Fruit fly (Drosophila melanogaster) whole organism, embryonic: Measurements from ENCODE around the gene CG43814.

Experiments used
- Adf1 ChIP-seq: fragments of 200-800 bp; sonication (Bioruptor generic); IDR thresholded peaks from 2 replicates; pipeline ENCODE4 v1.3.6; 2022; ENCODE audit warnings: missing biosample characterization, missing genetic modification characterization
- Atf-2 ChIP-seq: fragments of 200-800 bp; sonication (Bioruptor generic); optimal IDR thresholded peaks from 2 replicates; lab custom pipeline; 2016; ENCODE audit warnings: missing biosample characterization, missing genetic modification characterization
- CG10147 ChIP-seq: fragments of 200-800 bp; sonication (Bioruptor generic); optimal IDR thresholded peaks from 2 replicates; lab custom pipeline; 2019; ENCODE audit warnings: missing biosample characterization, mild to moderate bottlenecking, missing genetic modification characterization, moderate library complexity
- CG10267 ChIP-seq: fragments of 200-800 bp; sonication (Bioruptor generic); optimal IDR thresholded peaks from 2 replicates; lab custom pipeline; 2018; ENCODE audit warnings: missing biosample characterization, mild to moderate bottlenecking, missing genetic modification characterization, moderate library complexity
- CG10431 ChIP-seq: fragments of 200-800 bp; sonication (Bioruptor generic); optimal IDR thresholded peaks from 3 replicates; lab custom pipeline; 2018; ENCODE audit warnings: missing biosample characterization, mild to moderate bottlenecking, missing genetic modification characterization
- CG11093 ChIP-seq: fragments of 200-800 bp; sonication (Bioruptor generic); IDR thresholded peaks from 3 replicates; pipeline ENCODE4 v1.3.6; 2022; ENCODE audit warnings: missing biosample characterization, missing genetic modification characterization
- CG11398 ChIP-seq: fragments of 200-800 bp; sonication (Bioruptor generic); optimal IDR thresholded peaks from 2 replicates; lab custom pipeline; 2016; ENCODE audit warnings: missing biosample characterization, missing genetic modification characterization
- CG1233 ChIP-seq: fragments of 200-800 bp; sonication (Bioruptor generic); optimal IDR thresholded peaks from 4 replicates; lab custom pipeline; 2018; ENCODE audit warnings: missing biosample characterization, mild to moderate bottlenecking, missing genetic modification characterization
- CG13296 ChIP-seq: fragments of 200-800 bp; sonication (Bioruptor generic); optimal IDR thresholded peaks from 3 replicates; lab custom pipeline; 2018; ENCODE audit warnings: missing biosample characterization, mild to moderate bottlenecking, missing genetic modification characterization
- CG13775 ChIP-seq: fragments of 200-800 bp; sonication (Bioruptor generic); optimal IDR thresholded peaks from 3 replicates; lab custom pipeline; 2017; ENCODE audit warnings: missing biosample characterization, mild to moderate bottlenecking, missing genetic modification characterization
- CG14050 ChIP-seq: fragments of 200-800 bp; sonication (Bioruptor generic); IDR thresholded peaks from 3 replicates; pipeline ENCODE4 v1.3.6; 2022; ENCODE audit warnings: missing biosample characterization, missing genetic modification characterization
- CG17361 ChIP-seq: fragments of 200-800 bp; sonication (Bioruptor generic); IDR thresholded peaks from 3 replicates; pipeline ENCODE4 v1.3.6; 2022; ENCODE audit warnings: missing biosample characterization, missing genetic modification characterization
- CG17912 ChIP-seq: fragments of 200-800 bp; sonication (Bioruptor generic); optimal IDR thresholded peaks from 2 replicates; lab custom pipeline; 2018; ENCODE audit warnings: missing biosample characterization, mild to moderate bottlenecking, missing genetic modification characterization
- CG34422 ChIP-seq: fragments of 200-800 bp; sonication (Bioruptor generic); IDR thresholded peaks from 3 replicates; pipeline ENCODE4 v1.3.6; 2022; ENCODE audit warnings: missing biosample characterization, missing genetic modification characterization
- CG7556 ChIP-seq: fragments of 200-800 bp; sonication (Bioruptor generic); optimal IDR thresholded peaks from 2 replicates; lab custom pipeline; 2017; ENCODE audit warnings: missing biosample characterization, mild to moderate bottlenecking, missing genetic modification characterization
- CG7928 ChIP-seq: fragments of 200-800 bp; sonication (Bioruptor generic); optimal IDR thresholded peaks from 2 replicates; lab custom pipeline; 2017; ENCODE audit warnings: missing biosample characterization, mild to moderate bottlenecking, missing genetic modification characterization
- CG9215 ChIP-seq: fragments of 200-800 bp; sonication (Bioruptor generic); IDR thresholded peaks from 2 replicates; pipeline ENCODE4 v1.3.6; 2022; ENCODE audit warnings: missing biosample characterization, missing genetic modification characterization
- CG9609 ChIP-seq: fragments of 200-800 bp; sonication (Bioruptor generic); optimal IDR thresholded peaks from 3 replicates; lab custom pipeline; 2016; ENCODE audit warnings: missing biosample characterization, missing genetic modification characterization
- Dip2 ChIP-seq: fragments of 200-800 bp; sonication (Bioruptor generic); IDR thresholded peaks from 2 replicates; pipeline ENCODE4 v1.3.6; 2022; ENCODE audit warnings: missing biosample characterization, missing genetic modification characterization
- Dp ChIP-seq: fragments of 200-800 bp; sonication (Bioruptor generic); optimal IDR thresholded peaks from 2 replicates; lab custom pipeline; 2018; ENCODE audit warnings: missing biosample characterization, mild to moderate bottlenecking, missing genetic modification characterization, moderate library complexity
- Fer1 ChIP-seq: fragments of 200-800 bp; sonication (Bioruptor generic); optimal IDR thresholded peaks from 2 replicates; lab custom pipeline; 2017; ENCODE audit warnings: missing biosample characterization, mild to moderate bottlenecking, missing genetic modification characterization
- HLH4C ChIP-seq: fragments of 200-800 bp; sonication (Bioruptor generic); IDR thresholded peaks from 3 replicates; pipeline ENCODE4 v1.3.6; 2022; ENCODE audit warnings: missing biosample characterization, missing genetic modification characterization; ENCODE audit not compliant: partially characterized antibody
- HLHmδ ChIP-seq: fragments of 200-800 bp; sonication (Bioruptor generic); optimal IDR thresholded peaks from 2 replicates; lab custom pipeline; 2018; ENCODE audit warnings: missing biosample characterization, mild to moderate bottlenecking, missing genetic modification characterization, moderate library complexity
- Nf-YB ChIP-seq: fragments of 200-800 bp; sonication (Bioruptor generic); optimal IDR thresholded peaks from 3 replicates; lab custom pipeline; 2019; ENCODE audit warnings: missing biosample characterization, mild to moderate bottlenecking, missing genetic modification characterization, moderate library complexity
- Opbp ChIP-seq: fragments of 200-800 bp; sonication (Bioruptor generic); IDR thresholded peaks from 3 replicates; pipeline ENCODE4 v1.3.6; 2022; ENCODE audit warnings: missing biosample characterization, missing genetic modification characterization; ENCODE audit not compliant: partially characterized antibody
- Optix ChIP-seq: fragments of 200-800 bp; sonication (Bioruptor generic); IDR thresholded peaks from 3 replicates; pipeline ENCODE4 v1.3.6; 2022; ENCODE audit warnings: missing biosample characterization, missing genetic modification characterization
- Pdp1 ChIP-seq, 2 experiments: fragments of 200-800 bp; sonication (Bioruptor generic); optimal IDR thresholded peaks; 3 replicates each; lab custom pipeline; 2016; ENCODE audit warnings: missing biosample characterization in 2 of 2, missing genetic modification characterization in 2 of 2, mild to moderate bottlenecking in 1 of 2, moderate library complexity in 1 of 2
- Ravus ChIP-seq: fragments of 200-800 bp; sonication (Bioruptor generic); IDR thresholded peaks from 2 replicates; pipeline ENCODE4 v1.3.6; 2022; ENCODE audit warnings: missing biosample characterization, missing genetic modification characterization
- Scr ChIP-seq: fragments of 200-800 bp; sonication (Bioruptor generic); IDR thresholded peaks from 2 replicates; pipeline ENCODE4 v1.3.6; 2022; ENCODE audit warnings: missing biosample characterization, missing genetic modification characterization; ENCODE audit not compliant: partially characterized antibody
- TFAM ChIP-seq: fragments of 200-800 bp; sonication (Bioruptor generic); optimal IDR thresholded peaks from 2 replicates; lab custom pipeline; 2017; ENCODE audit warnings: missing biosample characterization, missing genetic modification characterization, inconsistent platforms
- abd-A ChIP-seq: fragments of 200-800 bp; sonication (Bioruptor generic); optimal IDR thresholded peaks from 3 replicates; lab custom pipeline; 2019; ENCODE audit warnings: missing biosample characterization, mild to moderate bottlenecking, missing genetic modification characterization, moderate library complexity
- ac ChIP-seq: fragments of 200-800 bp; sonication (Bioruptor generic); optimal IDR thresholded peaks from 3 replicates; lab custom pipeline; 2017; ENCODE audit warnings: missing biosample characterization, mild to moderate bottlenecking, missing genetic modification characterization
- ap ChIP-seq: fragments of 200-800 bp; sonication (Bioruptor generic); IDR thresholded peaks from 2 replicates; pipeline ENCODE4 v1.3.6; 2022; ENCODE audit warnings: missing biosample characterization, missing genetic modification characterization
- corto ChIP-seq: fragments of 200-800 bp; sonication (Bioruptor generic); optimal IDR thresholded peaks from 2 replicates; lab custom pipeline; 2016; ENCODE audit warnings: missing biosample characterization, mild to moderate bottlenecking, missing genetic modification characterization, moderate library complexity
- crc ChIP-seq: fragments of 200-800 bp; sonication (Bioruptor generic); optimal IDR thresholded peaks from 2 replicates; lab custom pipeline; 2016; ENCODE audit warnings: missing biosample characterization, missing genetic modification characterization
- cwo ChIP-seq: fragments of 200-800 bp; sonication (Bioruptor generic); optimal IDR thresholded peaks from 3 replicates; lab custom pipeline; 2017; ENCODE audit warnings: missing biosample characterization, missing genetic modification characterization, mild to moderate bottlenecking, moderate library complexity, missing genetic modification reagents
- fd96Cb ChIP-seq: fragments of 200-800 bp; sonication (Bioruptor generic); optimal IDR thresholded peaks from 2 replicates; lab custom pipeline; 2018; ENCODE audit warnings: missing biosample characterization, mild to moderate bottlenecking, missing genetic modification characterization, moderate library complexity
- gcm2 ChIP-seq: fragments of 200-800 bp; sonication (Bioruptor generic); optimal IDR thresholded peaks from 2 replicates; lab custom pipeline; 2016; ENCODE audit warnings: missing biosample characterization, missing genetic modification characterization
- grau ChIP-seq: fragments of 200-800 bp; optimal IDR thresholded peaks from 3 replicates; lab custom pipeline; 2019; ENCODE audit warnings: missing biosample characterization, mild to moderate bottlenecking, missing genetic modification characterization, moderate library complexity
- hbn ChIP-seq: fragments of 200-800 bp; sonication (Bioruptor generic); IDR thresholded peaks from 2 replicates; pipeline ENCODE4 v1.3.6; 2022; ENCODE audit warnings: missing biosample characterization, missing genetic modification characterization; ENCODE audit not compliant: partially characterized antibody
- jumu ChIP-seq: fragments of 200-800 bp; sonication (Bioruptor generic); optimal IDR thresholded peaks from 3 replicates; lab custom pipeline; 2016; ENCODE audit warnings: missing biosample characterization, missing genetic modification characterization
- kni ChIP-seq: fragments of 200-800 bp; sonication (Bioruptor generic); optimal IDR thresholded peaks from 3 replicates; lab custom pipeline; 2017; ENCODE audit warnings: mild to moderate bottlenecking, missing biosample characterization, missing genetic modification reagents, missing genetic modification characterization
- lmd ChIP-seq: fragments of 200-800 bp; sonication (Bioruptor generic); IDR thresholded peaks from 2 replicates; pipeline ENCODE4 v1.3.6; 2022; ENCODE audit warnings: missing biosample characterization, missing genetic modification characterization
- mld ChIP-seq: fragments of 200-800 bp; sonication (Bioruptor generic); IDR thresholded peaks from 3 replicates; pipeline ENCODE4 v1.3.6; 2022; ENCODE audit warnings: missing biosample characterization, missing genetic modification characterization; ENCODE audit not compliant: partially characterized antibody
- pb ChIP-seq: fragments of 200-800 bp; sonication (Bioruptor generic); optimal IDR thresholded peaks from 3 replicates; lab custom pipeline; 2016; ENCODE audit warnings: missing biosample characterization, missing genetic modification characterization
- rib ChIP-seq: fragments of 200-800 bp; sonication (Bioruptor generic); IDR thresholded peaks from 2 replicates; pipeline ENCODE4 v1.3.6; 2022; ENCODE audit warnings: missing biosample characterization, missing genetic modification characterization
- ro ChIP-seq: fragments of 200-800 bp; sonication (Bioruptor generic); IDR thresholded peaks from 2 replicates; pipeline ENCODE4 v1.3.6; 2022; ENCODE audit warnings: missing biosample characterization, missing genetic modification characterization
- slbo ChIP-seq: fragments of 200-800 bp; sonication (Bioruptor generic); IDR thresholded peaks from 2 replicates; pipeline ENCODE4 v1.3.6; 2022; ENCODE audit warnings: missing biosample characterization, missing genetic modification characterization
- slp2 ChIP-seq: fragments of 200-800 bp; sonication (Bioruptor generic); optimal IDR thresholded peaks from 2 replicates; lab custom pipeline; 2016; ENCODE audit warnings: missing biosample characterization, missing genetic modification characterization
- tup ChIP-seq: fragments of 200-800 bp; sonication (Bioruptor generic); optimal IDR thresholded peaks from 2 replicates; lab custom pipeline; 2016; ENCODE audit warnings: missing biosample characterization, mild to moderate bottlenecking, missing genetic modification characterization, moderate library complexity
- vvl ChIP-seq: fragments of 200-800 bp; sonication (Bioruptor generic); IDR thresholded peaks from 2 replicates; pipeline ENCODE4 v1.3.6; 2022; ENCODE audit warnings: missing biosample characterization, missing genetic modification characterization

Gene CG43814

dm6 chr2L:18822805-18823204, 17.7 kb upstream of the CG43814 start (continued):
- TF ChIP-seq CG17912 (GFP tag; lab: Kevin White, UChicago) (no peak), rib (GFP tag; lab: Robert Waterston, UW) (no peak), Nf-YB (GFP tag; lab: Kevin White, UChicago) (no peak), ap (GFP tag; lab: Robert Waterston, UW) (no peak), vvl (GFP tag; lab: Robert Waterston, UW) (no peak), CG7928 (no peak), grau (tag; lab: Kevin White, UChicago) (no peak), Optix (GFP tag; lab: Robert Waterston, UW) (no peak), corto (GFP tag; lab: Kevin White, UChicago) (no peak), HLHmδ (peak; percentile 74), Atf-2 (peak; percentile 27), CG13296 (GFP tag; lab: Kevin White, UChicago) (peak; percentile 2), CG7556 (GFP tag; lab: Kevin White, UChicago) (peak; percentile 37), pb (GFP tag; lab: Kevin White, UChicago) (no peak), CG9609 (GFP tag; lab: Kevin White, UChicago) (no peak), Dp (no peak), tup (GFP tag; lab: Kevin White, UChicago) (no peak), kni (GFP tag; lab: Kevin White, UChicago) (peak; percentile 87), CG9215 (no peak), Ravus (GFP tag; lab: Robert Waterston, UW) (no peak), CG13775 (GFP tag; lab: Kevin White, UChicago) (no peak), HLH4C (GFP tag; lab: Robert Waterston, UW) (no peak), CG10267 (tag; lab: Kevin White, UChicago) (no peak), fd96Cb (tag; lab: Kevin White, UChicago) (no peak), CG10147 (no peak), Opbp (GFP tag; lab: Robert Waterston, UW) (no peak), gcm2 (GFP tag; lab: Kevin White, UChicago) (no peak), CG14050 (GFP tag; lab: Robert Waterston, UW) (no peak), CG11093 (GFP tag; lab: Robert Waterston, UW) (peak; percentile 47; the same call in 1 of the 3 replicates), CG11398 (GFP tag; lab: Kevin White, UChicago) (peak; percentile 18), CG10431 (peak; percentile 66), Adf1 (GFP tag; lab: Robert Waterston, UW) (no peak), Fer1 (peak; percentile 50), crc (GFP tag; lab: Kevin White, UChicago) (no peak), slp2 (GFP tag; lab: Kevin White, UChicago) (no peak), abd-A (tag; lab: Kevin White, UChicago) (no peak), Dip2 (no peak), mld (GFP tag; lab: Robert Waterston, UW) (no peak), lmd (GFP tag; lab: Robert Waterston, UW) (no peak), CG17361 (peak; percentile 42; the same call in 2 of the 3 replicates), CG1233 (peak; percentile 73), cwo (peak; percentile 81), Scr (GFP tag; lab: Robert Waterston, UW) (no peak), TFAM (no peak), CG34422 (no peak), jumu (no peak), slbo (GFP tag; lab: Robert Waterston, UW) (no peak), ac (GFP tag; lab: Kevin White, UChicago) (no peak), ro (GFP tag; lab: Robert Waterston, UW) (no peak), hbn (GFP tag; lab: Robert Waterston, UW) (no peak), Pdp1 (GFP tag; optimal IDR thresholded peaks at IDR 0.05; lab: Kevin White, UChicago) (no peak)
